Worm (Caenorhabditis elegans): Measurements from ENCODE around the gene K08H2.5.

K08H2.5 gene

ce11 chrX:13210478-13210877 lies 31.7 kb downstream of the K08H2.5 start (continued):
- TF ChIP-seq lsy-2 (tag; optimal IDR thresholded peaks at IDR 0.05) (peak in 1 of 2 experiments; percentile 61), lim-7 (GFP tag; IDR thresholded peaks at IDR 0.05) (no peak), unc-62 (GFP tag; optimal IDR thresholded peaks at IDR 0.05 in 1 of 2) (peak in 1 of 2 experiments; percentile 43), unc-62 (tag; optimal IDR thresholded peaks at IDR 0.05) (no peak), ama-1 (optimal IDR thresholded peaks at IDR 0.05) (no peak), ceh-20 (GFP tag; IDR thresholded peaks at IDR 0.05) (no peak), hlh-11 (tag; optimal IDR thresholded peaks at IDR 0.05) (peak; percentile 10), Y105C5A.15 (GFP tag; IDR thresholded peaks at IDR 0.05) (no peak), F37D6.2 (tag; optimal IDR thresholded peaks at IDR 0.05) (no peak), ctbp-1 (GFP tag; IDR thresholded peaks at IDR 0.05) (peak; percentile 60; the same call in 1 of the 2 replicates), set-16 (GFP tag; IDR thresholded peaks at IDR 0.05) (no peak), zfp-2 (tag; optimal IDR thresholded peaks at IDR 0.05) (no peak), Y5F2A.4 (GFP tag; optimal IDR thresholded peaks at IDR 0.05) (no peak), zip-2 (tag; optimal IDR thresholded peaks at IDR 0.05) (no peak), nhr-41 (GFP tag; IDR thresholded peaks at IDR 0.05) (no peak), ceh-28 (tag; optimal IDR thresholded peaks at IDR 0.05) (no peak), unc-39 (tag; optimal IDR thresholded peaks at IDR 0.05) (no peak), spr-3 (GFP tag; optimal IDR thresholded peaks at IDR 0.05) (no peak), daf-12 (tag; optimal IDR thresholded peaks at IDR 0.05) (no peak), spr-1 (tag; optimal IDR thresholded peaks at IDR 0.05) (no peak), ZK337.2 (GFP tag; IDR thresholded peaks at IDR 0.05) (no peak), rbr-2 (tag; optimal IDR thresholded peaks at IDR 0.05) (peak; percentile 24), fkh-10 (GFP tag; optimal IDR thresholded peaks at IDR 0.05) (peak; percentile 71), nhr-237 (tag; optimal IDR thresholded peaks at IDR 0.05) (no peak), unc-130 (GFP tag; optimal IDR thresholded peaks at IDR 0.05) (no peak), F10B5.3 (tag; optimal IDR thresholded peaks at IDR 0.05) (no peak), Y48G9A.11 (GFP tag; IDR thresholded peaks at IDR 0.05) (no peak), mep-1 (tag; optimal IDR thresholded peaks at IDR 0.05) (peak; percentile 71)

- TF ChIP-seq set-16 (GFP tag; IDR thresholded peaks at IDR 0.05) (peak; percentile 27; the same call in 1 of the 2 replicates), hmg-1.1 (GFP tag; IDR thresholded peaks at IDR 0.05) (0 out of 2 replicates have a peak, but pooled peaks have one; percentile 14), aha-1 (tag) (peak; percentile 85), D1046.2 (GFP tag; IDR thresholded peaks at IDR 0.05) (no peak), unc-62 (GFP tag; optimal IDR thresholded peaks at IDR 0.05 in 1 of 2) (peak in 1 of 2 experiments; percentile 53), unc-62 (tag; optimal IDR thresholded peaks at IDR 0.05) (no peak)
Observed at ce11 chrX:13209026-13209425, 33.1 kb downstream of the K08H2.5 start.

- TF ChIP-seq aha-1 (tag) = peak; percentile 16
- no peak for TF ChIP-seq hmg-1.1 (GFP tag; IDR thresholded peaks at IDR 0.05)
- no peak for TF ChIP-seq D1046.2 (GFP tag; IDR thresholded peaks at IDR 0.05)
Observed at ce11 chrX:13206911-13207310, 35.2 kb downstream of the K08H2.5 start.

ce11 chrX:13206011-13206410 lies 36.1 kb downstream of the K08H2.5 start:
- TF ChIP-seq mep-1 (tag; optimal IDR thresholded peaks at IDR 0.05) = peak; percentile 23
- TF ChIP-seq nhr-102 (tag; optimal IDR thresholded peaks at IDR 0.05) = no peak

ce11 chrX:13202312-13202711 lies 39.8 kb downstream of the K08H2.5 start:
- TF ChIP-seq set-16 (GFP tag; IDR thresholded peaks at IDR 0.05) = peak; percentile 89
- TF ChIP-seq F10B5.3 (tag; optimal IDR thresholded peaks at IDR 0.05) = no peak

- TF ChIP-seq fkh-10 (GFP tag; optimal IDR thresholded peaks at IDR 0.05) (peak; percentile 65), nhr-48 (tag; optimal IDR thresholded peaks at IDR 0.05) (no peak)
Observed at ce11 chrX:13201401-13201800, 40.7 kb downstream of the K08H2.5 start, which contains the start of gene unc-9. TSS of gene unc-9 (plus strand) at chrX:13201770.

Measured in whole organism, L4 larva.